Worm (Caenorhabditis elegans): Measurements from ENCODE around the gene nep-2.

ce11 chrII:2758476-2758875 is 32.9 kb upstream of the nep-2 start, which contains the start of gene fbxb-107:
- TF ChIP-seq nhr-237 (tag; optimal IDR thresholded peaks at IDR 0.05) (no peak), mls-2 (tag; optimal IDR thresholded peaks at IDR 0.05) (no peak), lsy-2 (tag; optimal IDR thresholded peaks at IDR 0.05) (no peak), unc-62 (GFP tag; optimal IDR thresholded peaks at IDR 0.05) (no peak), lin-13 (tag; optimal IDR thresholded peaks at IDR 0.05) (no peak)
